Fruit fly (Drosophila melanogaster): ENCODE measurements around the gene chp.

DNA sequence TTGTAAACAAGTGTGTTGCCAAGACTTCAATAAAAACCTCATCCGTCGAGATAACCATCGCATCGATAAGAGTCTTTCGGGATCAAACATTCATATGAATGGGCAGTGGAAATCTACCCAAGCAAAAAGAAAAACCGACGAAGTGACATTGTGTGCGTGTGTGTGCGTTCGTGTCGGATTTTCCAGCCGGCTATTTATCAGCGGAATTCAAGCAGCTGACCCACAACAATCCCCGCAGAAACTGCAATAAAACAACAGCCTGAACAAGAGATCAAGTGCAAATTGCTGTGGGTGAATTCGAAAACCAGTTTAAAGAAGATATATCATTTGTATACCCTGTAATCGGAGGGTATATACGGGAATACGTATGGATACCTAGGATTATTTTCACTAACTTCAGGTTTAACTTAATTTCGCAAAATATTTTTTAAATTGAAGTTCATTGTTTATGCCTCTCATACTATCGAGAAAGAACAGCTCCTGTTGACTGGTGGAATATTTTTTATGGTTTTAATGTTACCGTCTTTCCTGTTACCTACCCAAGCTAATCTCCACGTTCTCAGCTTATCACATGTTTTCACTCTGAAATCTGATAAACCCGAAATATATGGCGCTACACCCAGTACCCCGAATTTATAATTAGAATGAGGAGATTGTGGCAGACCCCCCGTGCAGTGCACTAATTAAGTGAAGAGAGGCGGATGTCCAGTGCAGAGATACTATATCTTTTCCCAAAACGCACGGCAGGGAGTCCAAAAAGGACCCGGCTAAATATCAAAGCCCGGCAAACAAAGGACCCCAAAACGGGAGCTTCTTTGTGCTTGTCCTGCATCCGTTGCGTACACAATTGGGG is 13.2 kb downstream of the chp start:
- no peak for TF ChIP-seq CTCF (optimal IDR thresholded peaks at IDR 0.05)
- no peak for TF ChIP-seq CG8478 (optimal IDR thresholded peaks at IDR 0.05)
